Fruit fly (Drosophila melanogaster) whole organism, adult: Measurements from ENCODE around the gene CG44325.

Experiments
- CG11617 ChIP-seq: fragments of 200-800 bp; sonication (Bioruptor generic); optimal IDR thresholded peaks from 2 replicates; lab custom pipeline; 2017; ENCODE audit warnings: mild to moderate bottlenecking, missing biosample characterization, missing genetic modification reagents, missing genetic modification characterization
- CG12768 ChIP-seq: fragments of 200-800 bp; sonication (Bioruptor generic); optimal IDR thresholded peaks from 2 replicates; lab custom pipeline; 2017; ENCODE audit warnings: missing biosample characterization, missing genetic modification characterization, mild to moderate bottlenecking, moderate library complexity, missing genetic modification reagents
- CG14711 ChIP-seq: fragments of 200-800 bp; sonication (Bioruptor generic); optimal IDR thresholded peaks from 2 replicates; lab custom pipeline; 2018; ENCODE audit warnings: missing biosample characterization, mild to moderate bottlenecking, missing genetic modification characterization, moderate library complexity
- CG1620 ChIP-seq: fragments of 200-800 bp; sonication (Bioruptor generic); optimal IDR thresholded peaks from 2 replicates; lab custom pipeline; 2016; ENCODE audit warnings: missing biosample characterization, missing genetic modification characterization
- CG33017 ChIP-seq: fragments of 200-800 bp; sonication (Bioruptor generic); optimal IDR thresholded peaks from 2 replicates; lab custom pipeline; 2018; ENCODE audit warnings: missing biosample characterization, mild to moderate bottlenecking, missing genetic modification characterization, moderate library complexity
- CG5204 ChIP-seq: fragments of 200-800 bp; sonication (Bioruptor generic); optimal IDR thresholded peaks from 2 replicates; lab custom pipeline; 2016; ENCODE audit warnings: missing biosample characterization, missing genetic modification characterization
- CG7045 ChIP-seq: fragments of 200-800 bp; sonication (Bioruptor generic); optimal IDR thresholded peaks from 2 replicates; lab custom pipeline; 2017; ENCODE audit warnings: missing biosample characterization, mild to moderate bottlenecking, missing genetic modification characterization
- CG7101 ChIP-seq: fragments of 200-800 bp; sonication (Bioruptor generic); optimal IDR thresholded peaks from 2 replicates; lab custom pipeline; 2018; ENCODE audit warnings: missing biosample characterization, mild to moderate bottlenecking, missing genetic modification characterization, moderate library complexity
- Clk ChIP-seq: fragments of 200-800 bp; sonication (Bioruptor generic); optimal IDR thresholded peaks from 2 replicates; lab custom pipeline; 2017; ENCODE audit warnings: missing biosample characterization, missing genetic modification characterization
- Crg-1 ChIP-seq: fragments of 200-800 bp; sonication (Bioruptor generic); optimal IDR thresholded peaks from 2 replicates; lab custom pipeline; 2016; ENCODE audit warnings: missing biosample characterization, missing genetic modification characterization
- Hr96 ChIP-seq: fragments of 200-800 bp; sonication (Bioruptor generic); optimal IDR thresholded peaks from 2 replicates; lab custom pipeline; 2016; ENCODE audit warnings: missing biosample characterization, missing genetic modification characterization
- Mnt ChIP-seq: fragments of 200-800 bp; sonication (Bioruptor generic); optimal IDR thresholded peaks from 2 replicates; lab custom pipeline; 2016; ENCODE audit warnings: missing biosample characterization, mild to moderate bottlenecking, missing genetic modification characterization
- bab1 ChIP-seq: fragments of 200-800 bp; sonication (Bioruptor generic); optimal IDR thresholded peaks from 3 replicates; lab custom pipeline; 2019; ENCODE audit warnings: missing biosample characterization, mild to moderate bottlenecking, missing genetic modification characterization, moderate library complexity
- cic ChIP-seq: fragments of 200-800 bp; sonication (Bioruptor generic); optimal IDR thresholded peaks from 2 replicates; lab custom pipeline; 2017; ENCODE audit warnings: missing biosample characterization, mild to moderate bottlenecking, missing genetic modification characterization, moderate library complexity
- cnc ChIP-seq, 2 experiments: fragments of >200 bp; optimal IDR thresholded peaks; 2 replicates each; lab custom pipeline; 2017
- kay ChIP-seq: fragments of 200-800 bp; sonication (Bioruptor generic); peaks from one replicate; lab custom pipeline; 2016; ENCODE audit warnings: missing biosample characterization, missing genetic modification characterization, borderline replicate concordance
- ovo ChIP-seq: fragments of 200-800 bp; sonication (Bioruptor generic); optimal IDR thresholded peaks from 2 replicates; lab custom pipeline; 2016; ENCODE audit warnings: missing biosample characterization, missing genetic modification characterization
- pad ChIP-seq: fragments of 200-800 bp; sonication (Bioruptor generic); optimal IDR thresholded peaks from 3 replicates; lab custom pipeline; 2017; ENCODE audit warnings: missing biosample characterization, missing genetic modification characterization, mild to moderate bottlenecking, moderate library complexity, missing genetic modification reagents
- tj ChIP-seq: fragments of 200-800 bp; sonication (Bioruptor generic); optimal IDR thresholded peaks from 3 replicates; lab custom pipeline; 2017; ENCODE audit warnings: missing biosample characterization, mild to moderate bottlenecking, missing genetic modification characterization, moderate library complexity
- toe ChIP-seq: fragments of 200-800 bp; sonication (Bioruptor generic); optimal IDR thresholded peaks from 2 replicates; lab custom pipeline; 2016; ENCODE audit warnings: missing biosample characterization, missing genetic modification characterization

CG44325 gene

DNA sequence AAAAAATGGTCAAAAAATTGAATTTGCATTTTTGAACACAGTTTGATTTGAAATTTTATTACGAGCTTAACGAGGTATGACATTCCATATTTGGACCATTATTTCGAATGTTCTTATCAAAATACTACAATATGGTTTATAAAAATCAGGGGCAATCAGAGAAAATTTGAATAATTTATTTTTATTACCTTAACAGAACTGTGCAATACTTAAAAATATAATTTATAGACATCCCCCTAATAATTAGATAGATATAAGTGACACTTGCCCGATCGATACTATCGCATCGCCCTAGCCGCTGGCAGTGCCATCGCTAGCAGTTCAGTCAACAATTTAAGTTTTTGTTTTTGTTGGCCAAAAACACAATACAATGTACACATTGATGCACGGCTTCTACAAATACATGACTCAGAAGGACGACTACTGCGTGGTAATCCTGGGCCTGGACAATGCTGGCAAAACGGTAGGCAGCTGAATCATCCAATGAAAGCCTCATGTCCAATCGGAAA lies 28.5 kb upstream of the CG44325 start, which contains the start of gene Arfrp1:
Gene Arfrp1 (plus strand): TSS at position 295 of the 509 bp plus-strand sequence.
- no peak for TF ChIP-seq Mnt
- no peak for TF ChIP-seq Hr96 (GFP tag; lab: Kevin White, UChicago)
- no peak for TF ChIP-seq kay (GFP tag; lab: Kevin White, UChicago)
- TF ChIP-seq CG7101 (tag; lab: Kevin White, UChicago) = peak; percentile 49
- TF ChIP-seq bab1 (GFP tag; lab: Kevin White, UChicago) = peak; percentile 24
- TF ChIP-seq cic (GFP tag; lab: Kevin White, UChicago) = no peak
- TF ChIP-seq CG11617 (GFP tag; lab: Kevin White, UChicago) = peak; percentile 11
- TF ChIP-seq ovo = no peak
- TF ChIP-seq CG12768 (GFP tag; lab: Kevin White, UChicago) = no peak
- TF ChIP-seq CG5204 (GFP tag; lab: Kevin White, UChicago) = no peak
- peak; percentile 35 for TF ChIP-seq pad
- no peak for TF ChIP-seq CG7045 (GFP tag; lab: Kevin White, UChicago)
- TF ChIP-seq Clk (GFP tag; lab: Kevin White, UChicago) = no peak
- peak; percentile 22 for TF ChIP-seq tj (GFP tag; lab: Kevin White, UChicago)
- TF ChIP-seq CG14711 (tag; lab: Kevin White, UChicago) = peak; percentile 0
- TF ChIP-seq Crg-1 (GFP tag; lab: Kevin White, UChicago) = peak; percentile 25

DNA sequence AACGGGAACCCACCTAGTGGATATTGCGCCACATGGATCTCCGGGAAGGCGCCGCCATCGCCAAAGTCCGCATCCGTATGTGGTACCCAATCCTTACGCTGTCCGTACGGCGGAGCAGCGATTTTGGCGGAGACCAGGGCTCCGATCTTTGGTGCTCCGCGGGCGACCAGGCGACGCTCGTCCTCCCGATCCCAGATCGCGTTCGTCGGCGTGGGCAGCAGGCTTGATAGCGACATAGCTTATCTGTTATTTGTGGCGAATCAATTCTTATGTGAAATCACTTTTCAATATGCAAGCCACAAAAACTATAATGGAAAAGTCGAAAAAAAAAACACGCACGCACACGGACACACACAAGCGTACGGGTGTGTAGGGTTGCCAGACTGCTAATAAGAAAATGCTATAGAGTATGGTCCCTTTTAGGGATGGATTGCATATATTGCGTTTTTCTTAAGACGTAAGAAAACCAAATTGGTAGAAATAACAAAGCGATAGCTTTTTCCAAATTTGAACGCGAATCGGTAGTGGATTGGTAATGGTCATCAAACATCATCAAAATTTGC lies 28.0 kb upstream of the CG44325 start, which contains the start of gene Bx42:
Gene Bx42 (minus strand): TSS at position 393 of the 563 bp plus-strand sequence.
- TF ChIP-seq CG7101 (tag; lab: Kevin White, UChicago) (no peak), CG7045 (GFP tag; lab: Kevin White, UChicago) (no peak), bab1 (GFP tag; lab: Kevin White, UChicago) (peak; percentile 3), Crg-1 (GFP tag; lab: Kevin White, UChicago) (no peak), Clk (GFP tag; lab: Kevin White, UChicago) (no peak), toe (GFP tag; lab: Kevin White, UChicago) (no peak), CG14711 (tag; lab: Kevin White, UChicago) (peak; percentile 27), Hr96 (GFP tag; lab: Kevin White, UChicago) (no peak), tj (GFP tag; lab: Kevin White, UChicago) (no peak), CG12768 (GFP tag; lab: Kevin White, UChicago) (no peak), Mnt (peak; percentile 23), CG11617 (GFP tag; lab: Kevin White, UChicago) (peak; percentile 28), kay (GFP tag; lab: Kevin White, UChicago) (no peak), cnc (optimal IDR thresholded peaks at IDR 0.05; lab: Kevin White, UChicago) (no peak), CG1620 (GFP tag; lab: Kevin White, UChicago) (peak; percentile 25), pad (no peak)

DNA sequence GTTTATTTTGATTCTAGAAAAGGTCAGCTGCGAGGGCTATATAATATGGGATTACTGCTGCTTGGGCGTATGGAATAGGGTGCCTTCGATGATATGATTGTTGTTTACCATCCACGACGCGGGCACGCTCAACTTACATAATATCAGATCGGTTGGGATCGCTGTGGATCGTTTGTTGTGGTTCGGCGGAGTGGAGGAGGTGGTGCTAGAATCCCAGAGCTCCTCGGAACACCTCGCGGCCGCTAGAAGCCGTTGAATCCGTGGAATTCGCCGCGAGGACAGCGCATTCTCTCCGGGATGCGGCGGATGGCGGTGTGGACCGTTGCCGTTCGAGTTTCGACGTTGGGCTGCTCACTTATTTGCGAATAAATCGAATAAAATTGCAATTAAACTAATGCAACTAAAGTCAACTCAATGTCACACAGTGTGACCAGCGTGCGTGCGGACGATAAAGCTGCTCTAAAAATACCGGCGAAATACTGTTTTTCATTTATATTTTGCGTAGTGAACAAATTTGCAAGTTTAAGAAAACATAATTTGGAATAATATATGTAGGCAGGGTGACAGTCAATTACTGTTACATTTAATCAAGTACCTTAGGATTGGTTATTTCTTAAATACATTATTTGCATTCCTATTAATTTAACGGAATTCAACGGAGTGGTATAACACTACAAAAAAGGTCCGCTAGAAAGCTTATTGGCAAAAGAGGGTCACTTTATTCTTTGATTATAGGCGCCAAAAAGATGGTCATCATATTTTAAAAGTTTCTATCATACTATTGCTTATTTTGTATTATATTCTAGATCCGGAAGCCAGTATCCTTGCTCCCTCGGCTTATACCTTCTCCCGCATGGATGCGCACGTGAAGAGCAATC lies 25.2 kb upstream of the CG44325 start, which contains the start of gene CG7766:
Gene CG7766 (minus strand): TSS at position 432 of the 878 bp plus-strand sequence.
- TF ChIP-seq CG14711 (tag; lab: Kevin White, UChicago) (no peak), CG7101 (tag; lab: Kevin White, UChicago) (no peak), bab1 (GFP tag; lab: Kevin White, UChicago) (peak; percentile 12), CG7045 (GFP tag; lab: Kevin White, UChicago) (no peak), CG1620 (GFP tag; lab: Kevin White, UChicago) (no peak), toe (GFP tag; lab: Kevin White, UChicago) (no peak), ovo (no peak), CG11617 (GFP tag; lab: Kevin White, UChicago) (no peak), CG5204 (GFP tag; lab: Kevin White, UChicago) (no peak), Hr96 (GFP tag; lab: Kevin White, UChicago) (no peak), Mnt (peak; percentile 71), cnc (optimal IDR thresholded peaks at IDR 0.05; lab: Kevin White, UChicago) (no peak), CG33017 (tag; lab: Kevin White, UChicago) (no peak), cic (GFP tag; lab: Kevin White, UChicago) (peak; percentile 39), Crg-1 (GFP tag; lab: Kevin White, UChicago) (no peak), kay (GFP tag; lab: Kevin White, UChicago) (no peak), pad (no peak), Clk (GFP tag; lab: Kevin White, UChicago) (no peak)

DNA sequence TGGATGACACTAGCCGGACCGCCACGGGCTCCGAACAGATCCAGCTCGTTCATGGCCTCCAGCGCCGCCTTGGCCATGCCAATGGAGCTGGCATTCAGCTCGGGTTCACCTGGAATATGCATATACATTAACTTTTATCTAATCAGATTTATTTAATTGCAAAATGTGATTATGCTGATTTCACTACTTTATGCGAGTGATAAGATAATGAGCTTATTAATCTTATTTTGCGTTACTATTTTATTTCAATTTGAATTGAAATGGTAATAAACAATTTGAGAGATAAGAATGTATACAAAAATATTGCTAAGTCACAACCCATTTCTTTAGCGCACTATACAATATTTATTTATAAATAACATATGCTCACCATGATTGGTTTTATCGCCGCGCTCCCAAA lies 23.8 kb upstream of the CG44325 start:
- TF ChIP-seq cic (GFP tag; lab: Kevin White, UChicago) (no peak), CG1620 (GFP tag; lab: Kevin White, UChicago) (no peak), Mnt (no peak), pad (no peak), CG33017 (tag; lab: Kevin White, UChicago) (no peak), CG5204 (GFP tag; lab: Kevin White, UChicago) (no peak), Crg-1 (GFP tag; lab: Kevin White, UChicago) (no peak), CG7045 (GFP tag; lab: Kevin White, UChicago) (no peak), tj (GFP tag; lab: Kevin White, UChicago) (no peak), Hr96 (GFP tag; lab: Kevin White, UChicago) (no peak), bab1 (GFP tag; lab: Kevin White, UChicago) (no peak), CG14711 (tag; lab: Kevin White, UChicago) (no peak), Clk (GFP tag; lab: Kevin White, UChicago) (no peak), cnc (optimal IDR thresholded peaks at IDR 0.05; lab: Kevin White, UChicago) (no peak), toe (GFP tag; lab: Kevin White, UChicago) (no peak), CG7101 (tag; lab: Kevin White, UChicago) (no peak), CG11617 (GFP tag; lab: Kevin White, UChicago) (no peak), kay (GFP tag; lab: Kevin White, UChicago) (no peak), ovo (no peak), CG12768 (GFP tag; lab: Kevin White, UChicago) (no peak)
